Fruit fly (Drosophila melanogaster): ENCODE results near the gene Ir94h.

The Ir94h gene

dm6 chr3R:23487201-23487600, at the start of gene Ir94h:
Gene Ir94h, plus strand, starts transcription at chr3R:23487501.
- TF ChIP-seq Clk (GFP tag; optimal IDR thresholded peaks at IDR 0.05), result no peak
- TF ChIP-seq pad (GFP tag; optimal IDR thresholded peaks at IDR 0.05), result no peak
- no peak for TF ChIP-seq CG5204 (GFP tag; optimal IDR thresholded peaks at IDR 0.05)
- no peak for TF ChIP-seq cnc (optimal IDR thresholded peaks at IDR 0.05)
- no peak for TF ChIP-seq toe (GFP tag; optimal IDR thresholded peaks at IDR 0.05)
- TF ChIP-seq tj (GFP tag; optimal IDR thresholded peaks at IDR 0.05), result no peak
- TF ChIP-seq ovo (GFP tag; optimal IDR thresholded peaks at IDR 0.05), result no peak
- TF ChIP-seq Hr96 (GFP tag; optimal IDR thresholded peaks at IDR 0.05), result no peak
- TF ChIP-seq kay (GFP tag; ENCODE audit: borderline replicate concordance), result no peak
- no peak for TF ChIP-seq cic (GFP tag; optimal IDR thresholded peaks at IDR 0.05)

dm6 chr3R:23438184-23438787, 49.0 kb upstream of the Ir94h start:
- no peak for TF ChIP-seq CG7101 (tag; optimal IDR thresholded peaks at IDR 0.05)
- no peak for TF ChIP-seq Crg-1 (GFP tag; optimal IDR thresholded peaks at IDR 0.05)
- no peak for TF ChIP-seq CG5204 (GFP tag; optimal IDR thresholded peaks at IDR 0.05)

DNA sequence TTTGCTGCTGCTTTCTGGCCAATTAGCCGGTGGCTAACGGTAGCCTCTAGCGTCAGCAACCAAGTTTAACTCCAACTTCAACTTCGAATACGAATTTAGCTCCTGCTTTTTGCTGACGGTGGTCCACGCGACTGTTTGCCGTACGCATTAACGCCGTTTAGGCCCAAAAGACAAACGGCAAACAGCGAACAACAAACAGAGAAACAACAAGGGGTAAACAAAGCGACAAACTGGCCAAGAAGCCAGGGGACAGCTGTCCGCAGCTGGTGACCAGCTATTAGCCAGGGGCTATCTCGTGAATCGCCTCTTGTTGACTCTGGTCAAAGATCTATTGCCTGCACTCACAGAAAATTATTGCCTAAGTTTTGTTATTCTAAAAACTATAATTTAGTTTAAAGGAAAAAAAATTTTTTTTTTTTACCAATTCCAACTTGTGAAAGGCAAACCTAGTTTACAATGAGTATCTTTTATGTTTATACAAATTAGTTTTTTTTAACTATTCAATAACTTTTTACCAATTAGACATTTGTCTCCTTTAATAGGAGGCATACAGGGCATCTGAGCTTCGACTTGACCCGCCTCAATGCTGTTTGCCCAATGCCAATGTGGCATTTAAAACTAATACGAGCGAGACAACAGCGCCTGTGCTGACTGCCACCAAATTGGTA, 41.9 kb upstream of the Ir94h start:
- TF ChIP-seq CG33017 (tag; optimal IDR thresholded peaks at IDR 0.05) (no peak), Clk (GFP tag; optimal IDR thresholded peaks at IDR 0.05) (no peak), CG11617 (GFP tag; optimal IDR thresholded peaks at IDR 0.05) (no peak), CG1620 (GFP tag; optimal IDR thresholded peaks at IDR 0.05) (no peak), CG14711 (tag; optimal IDR thresholded peaks at IDR 0.05) (no peak), Mnt (GFP tag; optimal IDR thresholded peaks at IDR 0.05) (no peak), bab1 (GFP tag; optimal IDR thresholded peaks at IDR 0.05) (no peak), tj (GFP tag; optimal IDR thresholded peaks at IDR 0.05) (no peak), Hr96 (GFP tag; optimal IDR thresholded peaks at IDR 0.05) (no peak), ovo (GFP tag; optimal IDR thresholded peaks at IDR 0.05) (no peak), Crg-1 (GFP tag; optimal IDR thresholded peaks at IDR 0.05) (no peak), CG7101 (tag; optimal IDR thresholded peaks at IDR 0.05) (no peak), CG7045 (GFP tag; optimal IDR thresholded peaks at IDR 0.05) (no peak), CG5204 (GFP tag; optimal IDR thresholded peaks at IDR 0.05) (no peak), toe (GFP tag; optimal IDR thresholded peaks at IDR 0.05) (no peak), cic (GFP tag; optimal IDR thresholded peaks at IDR 0.05) (no peak), CG12768 (GFP tag; optimal IDR thresholded peaks at IDR 0.05) (no peak), kay (GFP tag; ENCODE audit: borderline replicate concordance) (no peak)

dm6 chr3R:23455866-23456265, 31.4 kb upstream of the Ir94h start:
- TF ChIP-seq bab1 (GFP tag; optimal IDR thresholded peaks at IDR 0.05) (no peak), cnc (optimal IDR thresholded peaks at IDR 0.05) (no peak), CG11617 (GFP tag; optimal IDR thresholded peaks at IDR 0.05) (no peak), kay (GFP tag; ENCODE audit: borderline replicate concordance) (no peak), Clk (GFP tag; optimal IDR thresholded peaks at IDR 0.05) (no peak), CG7101 (tag; optimal IDR thresholded peaks at IDR 0.05) (no peak), Hr96 (GFP tag; optimal IDR thresholded peaks at IDR 0.05) (no peak), CG12768 (GFP tag; optimal IDR thresholded peaks at IDR 0.05) (no peak), tj (GFP tag; optimal IDR thresholded peaks at IDR 0.05) (no peak), CG5204 (GFP tag; optimal IDR thresholded peaks at IDR 0.05) (no peak), CG33017 (tag; optimal IDR thresholded peaks at IDR 0.05) (no peak), CG14711 (tag; optimal IDR thresholded peaks at IDR 0.05) (no peak), toe (GFP tag; optimal IDR thresholded peaks at IDR 0.05) (no peak), Mnt (GFP tag; optimal IDR thresholded peaks at IDR 0.05) (no peak), ovo (GFP tag; optimal IDR thresholded peaks at IDR 0.05) (no peak), cic (GFP tag; optimal IDR thresholded peaks at IDR 0.05) (no peak), CG7045 (GFP tag; optimal IDR thresholded peaks at IDR 0.05) (no peak), pad (GFP tag; optimal IDR thresholded peaks at IDR 0.05) (no peak), Crg-1 (GFP tag; optimal IDR thresholded peaks at IDR 0.05) (no peak), CG1620 (GFP tag; optimal IDR thresholded peaks at IDR 0.05) (no peak)

DNA sequence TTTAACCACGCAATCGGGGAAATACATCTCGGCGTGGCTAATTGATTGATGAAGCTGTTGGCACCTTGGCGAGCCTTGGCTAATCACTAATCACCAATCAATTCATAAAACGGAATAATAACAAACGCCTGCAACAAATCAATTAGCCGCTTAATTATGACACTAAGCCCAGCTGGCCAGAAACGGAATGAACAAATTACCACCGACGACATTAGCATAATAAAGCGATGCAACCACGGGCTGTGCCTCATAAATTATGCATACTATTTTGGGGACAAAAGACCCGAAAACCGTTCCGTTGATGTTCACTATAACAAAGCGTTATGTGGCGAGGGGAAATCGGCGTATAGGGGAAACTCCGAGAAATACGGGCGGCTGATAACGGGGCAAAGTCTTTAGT, 26.6 kb upstream of the Ir94h start:
- no peak for TF ChIP-seq CG7045 (GFP tag; optimal IDR thresholded peaks at IDR 0.05)
- no peak for TF ChIP-seq Hr96 (GFP tag; optimal IDR thresholded peaks at IDR 0.05)
- TF ChIP-seq CG11617 (GFP tag; optimal IDR thresholded peaks at IDR 0.05), result no peak

DNA sequence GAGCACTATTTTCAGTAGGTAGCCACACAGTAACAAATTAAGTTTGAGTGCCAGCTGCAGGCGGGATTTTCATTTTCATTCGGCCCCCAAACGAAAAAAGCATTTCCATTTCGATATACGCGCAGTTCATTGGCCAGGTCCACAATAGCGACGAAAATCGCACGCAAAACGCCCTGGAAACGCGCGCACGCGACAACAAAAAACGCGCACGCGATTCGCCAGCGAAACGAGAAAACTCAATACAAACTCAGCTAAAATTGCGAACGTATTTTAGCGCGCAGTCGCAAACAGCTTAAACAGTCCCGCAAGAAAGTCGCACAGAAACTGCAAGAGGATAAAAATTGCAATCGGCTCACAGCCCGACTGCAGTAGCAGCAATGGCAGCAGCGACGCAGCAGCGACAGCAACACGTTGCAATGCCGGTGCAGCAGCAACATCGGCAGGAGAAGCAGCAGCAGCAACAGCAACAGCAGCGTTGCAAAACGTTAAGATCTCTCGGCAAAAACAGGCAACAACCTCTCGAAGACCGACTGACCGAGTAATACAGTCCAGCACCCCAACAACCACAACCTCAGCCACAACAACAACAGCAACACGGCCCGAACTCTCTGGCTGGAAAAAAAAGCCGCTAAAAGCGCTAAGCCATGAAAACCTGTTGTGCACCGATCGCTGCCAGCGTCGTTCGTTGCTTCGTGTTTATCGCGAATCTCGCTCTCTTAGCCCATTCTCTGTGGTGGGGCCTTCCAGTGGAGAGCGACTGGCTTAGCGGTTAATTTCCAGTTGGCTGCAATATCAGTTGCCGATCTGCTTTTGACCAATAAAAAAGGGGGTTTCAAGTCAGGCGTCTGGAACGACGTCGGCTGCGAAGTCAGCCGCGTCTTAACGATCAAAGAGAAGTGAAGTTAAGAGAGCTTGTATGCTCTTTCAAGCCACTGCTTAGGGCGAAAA, 15.0 kb upstream of the Ir94h start, which contains the start of gene CG4374:
Gene CG4374, minus strand, starts transcription at position 268 of the 948 bp plus-strand sequence.
- TF ChIP-seq CG1620 (GFP tag; optimal IDR thresholded peaks at IDR 0.05) (no peak), ovo (GFP tag; optimal IDR thresholded peaks at IDR 0.05) (no peak)
